Fruit fly (Drosophila melanogaster) whole organism, embryonic: ENCODE data around the gene CG3652.
A peak's percentile ranks its signal among the peaks of the same experiment; 100 is the strongest.

Experiments
- Asciz ChIP-seq: fragments of 200-800 bp; sonication (Bioruptor generic); optimal IDR thresholded peaks from 2 replicates; lab custom pipeline; 2017; ENCODE audit warnings: missing biosample characterization, mild to moderate bottlenecking, missing genetic modification characterization, missing genetic modification reagents
- Bteb2 ChIP-seq: fragments of 200-800 bp; sonication (Bioruptor generic); optimal IDR thresholded peaks from 2 replicates; lab custom pipeline; 2016; ENCODE audit warnings: missing biosample characterization, missing genetic modification characterization
- CG1024 ChIP-seq: fragments of 200-800 bp; sonication (Bioruptor generic); IDR thresholded peaks from 2 replicates; pipeline ENCODE4 v1.3.6; 2022; ENCODE audit warnings: missing biosample characterization, missing genetic modification characterization
- CG10431 ChIP-seq: fragments of 200-800 bp; sonication (Bioruptor generic); optimal IDR thresholded peaks from 3 replicates; lab custom pipeline; 2018; ENCODE audit warnings: missing biosample characterization, mild to moderate bottlenecking, missing genetic modification characterization
- CG10462 ChIP-seq: fragments of 200-800 bp; sonication (Bioruptor generic); optimal IDR thresholded peaks from 2 replicates; lab custom pipeline; 2016; ENCODE audit warnings: missing biosample characterization, missing genetic modification characterization
- CG10543 ChIP-seq: fragments of 200-800 bp; sonication (Bioruptor generic); optimal IDR thresholded peaks from 3 replicates; lab custom pipeline; 2017; ENCODE audit warnings: missing biosample characterization, mild to moderate bottlenecking, missing genetic modification characterization, moderate library complexity
- CG11093 ChIP-seq: fragments of 200-800 bp; sonication (Bioruptor generic); IDR thresholded peaks from 3 replicates; pipeline ENCODE4 v1.3.6; 2022; ENCODE audit warnings: missing biosample characterization, missing genetic modification characterization
- CG11247 ChIP-seq: fragments of 200-800 bp; sonication (Bioruptor generic); IDR thresholded peaks from 2 replicates; pipeline ENCODE4 v1.3.6; 2022; ENCODE audit warnings: missing biosample characterization, missing genetic modification characterization
- CG12744 ChIP-seq: fragments of 200-800 bp; sonication (Bioruptor generic); optimal IDR thresholded peaks from 2 replicates; lab custom pipeline; 2016; ENCODE audit warnings: missing biosample characterization, missing genetic modification characterization
- CG13894 ChIP-seq: fragments of 200-800 bp; sonication (Bioruptor generic); optimal IDR thresholded peaks from 3 replicates; lab custom pipeline; 2018; ENCODE audit warnings: missing biosample characterization, mild to moderate bottlenecking, missing genetic modification characterization, moderate library complexity
- CG17829 ChIP-seq: fragments of 200-800 bp; optimal IDR thresholded peaks from 2 replicates; lab custom pipeline; 2019; ENCODE audit warnings: missing biosample characterization, mild to moderate bottlenecking, missing genetic modification characterization, moderate library complexity
- CG2116 ChIP-seq: fragments of 200-800 bp; sonication (Bioruptor generic); optimal IDR thresholded peaks from 3 replicates; lab custom pipeline; 2018; ENCODE audit warnings: missing biosample characterization, mild to moderate bottlenecking, missing genetic modification characterization
- CG2129 ChIP-seq: fragments of 200-800 bp; sonication (Bioruptor generic); IDR thresholded peaks from 2 replicates; pipeline ENCODE4 v1.3.6; 2022; ENCODE audit warnings: missing biosample characterization, missing genetic modification characterization; ENCODE audit not compliant: partially characterized antibody
- CG2199 ChIP-seq: fragments of 200-800 bp; sonication (Bioruptor generic); IDR thresholded peaks from 3 replicates; pipeline ENCODE4 v1.3.6; 2022; ENCODE audit warnings: missing biosample characterization, missing genetic modification characterization
- CG32767 ChIP-seq: fragments of 200-800 bp; sonication (Bioruptor generic); IDR thresholded peaks from 2 replicates; pipeline ENCODE4 v1.3.6; 2022; ENCODE audit warnings: missing biosample characterization, missing genetic modification characterization
- CG7928 ChIP-seq: fragments of 200-800 bp; sonication (Bioruptor generic); optimal IDR thresholded peaks from 2 replicates; lab custom pipeline; 2017; ENCODE audit warnings: missing biosample characterization, mild to moderate bottlenecking, missing genetic modification characterization
- CG7963 ChIP-seq: fragments of 200-800 bp; sonication (Bioruptor generic); IDR thresholded peaks from 3 replicates; pipeline ENCODE4 v1.3.6; 2022; ENCODE audit warnings: missing biosample characterization, missing genetic modification characterization; ENCODE audit not compliant: partially characterized antibody
- CG8281 ChIP-seq: fragments of 200-800 bp; sonication (Bioruptor generic); optimal IDR thresholded peaks from 2 replicates; lab custom pipeline; 2018; ENCODE audit warnings: missing biosample characterization, mild to moderate bottlenecking, missing genetic modification characterization, moderate library complexity
- CG9437 ChIP-seq: fragments of 200-800 bp; sonication (Bioruptor generic); optimal IDR thresholded peaks from 2 replicates; lab custom pipeline; 2018; ENCODE audit warnings: missing biosample characterization, mild to moderate bottlenecking, missing genetic modification characterization
- CkIIα-i1 ChIP-seq: fragments of 200-800 bp; sonication (Bioruptor generic); IDR thresholded peaks from 2 replicates; pipeline ENCODE4 v1.3.6; 2022; ENCODE audit warnings: missing biosample characterization, missing genetic modification characterization
- Eip74EF ChIP-seq, 2 experiments: fragments of 200-800 bp in 1 of 2; fragments of >200 bp in 1 of 2; sonication (Bioruptor generic) in 1 of 2; optimal IDR thresholded peaks; 2 replicates each; lab custom pipeline; 2017 to 2019; ENCODE audit warnings: missing biosample characterization in 2 of 2, missing genetic modification characterization in 2 of 2, mild to moderate bottlenecking in 1 of 2, moderate library complexity in 1 of 2
- Fer2 ChIP-seq: fragments of 200-800 bp; sonication (Bioruptor generic); optimal IDR thresholded peaks from 2 replicates; lab custom pipeline; 2018; ENCODE audit warnings: missing biosample characterization, mild to moderate bottlenecking, missing genetic modification characterization, moderate library complexity
- Kr ChIP-seq: fragments of 200-800 bp; sonication (Bioruptor generic); optimal IDR thresholded peaks from 2 replicates; lab custom pipeline; 2017; ENCODE audit warnings: missing biosample characterization, mild to moderate bottlenecking, missing genetic modification characterization
- Lhr ChIP-seq: fragments of 200-800 bp; sonication (Bioruptor generic); optimal IDR thresholded peaks from 3 replicates; lab custom pipeline; 2017; ENCODE audit warnings: mild to moderate bottlenecking, missing biosample characterization, missing genetic modification reagents, missing genetic modification characterization
- Max ChIP-seq: fragments of 200-800 bp; sonication (Bioruptor generic); optimal IDR thresholded peaks from 2 replicates; lab custom pipeline; 2016; ENCODE audit warnings: missing biosample characterization, mild to moderate bottlenecking, missing genetic modification characterization
- Myb ChIP-seq: fragments of 200-800 bp; sonication (Bioruptor generic); optimal IDR thresholded peaks from 2 replicates; lab custom pipeline; 2016; ENCODE audit warnings: missing biosample characterization, missing genetic modification characterization
- NC2α ChIP-seq: fragments of 200-800 bp; sonication (Bioruptor generic); optimal IDR thresholded peaks from 2 replicates; lab custom pipeline; 2016; ENCODE audit warnings: missing biosample characterization, missing genetic modification characterization
- NK7.1 ChIP-seq: fragments of 200-800 bp; sonication (Bioruptor generic); optimal IDR thresholded peaks from 3 replicates; lab custom pipeline; 2016; ENCODE audit warnings: missing biosample characterization, missing genetic modification characterization
- Rfx ChIP-seq: fragments of 200-800 bp; sonication (Bioruptor generic); IDR thresholded peaks from 2 replicates; pipeline ENCODE4 v1.3.6; 2022; ENCODE audit warnings: missing biosample characterization, missing genetic modification characterization
- Sox102F ChIP-seq: fragments of 200-800 bp; sonication (Bioruptor generic); optimal IDR thresholded peaks from 2 replicates; lab custom pipeline; 2018; ENCODE audit warnings: missing biosample characterization, mild to moderate bottlenecking, missing genetic modification characterization, moderate library complexity
- Vsx1 ChIP-seq: fragments of 200-800 bp; sonication (Bioruptor generic); optimal IDR thresholded peaks from 2 replicates; lab custom pipeline; 2017; ENCODE audit warnings: missing biosample characterization, mild to moderate bottlenecking, missing genetic modification characterization, missing genetic modification reagents
- al ChIP-seq: fragments of 200-800 bp; sonication (Bioruptor generic); IDR thresholded peaks from 2 replicates; pipeline ENCODE4 v1.3.6; 2022; ENCODE audit warnings: missing biosample characterization, missing genetic modification characterization
- chif ChIP-seq, 2 experiments: fragments of 200-800 bp; sonication (Bioruptor generic); optimal IDR thresholded peaks; 3 replicates each; lab custom pipeline; 2016; ENCODE audit warnings: missing biosample characterization in 2 of 2, missing genetic modification characterization in 2 of 2
- dan ChIP-seq: fragments of 200-800 bp; sonication (Bioruptor generic); IDR thresholded peaks from 2 replicates; pipeline ENCODE4 v1.3.6; 2022; ENCODE audit warnings: missing biosample characterization, missing genetic modification characterization
- danr ChIP-seq: fragments of 200-800 bp; sonication (Bioruptor generic); IDR thresholded peaks from 2 replicates; pipeline ENCODE4 v1.3.6; 2022; ENCODE audit warnings: missing biosample characterization, missing genetic modification characterization
- dpn ChIP-seq, 2 experiments: fragments of 200-800 bp; sonication (Bioruptor generic); optimal IDR thresholded peaks; 3 replicates each; lab custom pipeline; 2016; ENCODE audit warnings: missing biosample characterization in 2 of 2, missing genetic modification characterization in 2 of 2
- emc ChIP-seq: fragments of 200-800 bp; sonication (Bioruptor generic); optimal IDR thresholded peaks from 2 replicates; lab custom pipeline; 2016; ENCODE audit warnings: missing biosample characterization, missing genetic modification characterization
- fru ChIP-seq: fragments of >200 bp; optimal IDR thresholded peaks from 2 replicates; lab custom pipeline; 2017
- fu2 ChIP-seq: fragments of 200-800 bp; sonication (Bioruptor generic); optimal IDR thresholded peaks from 2 replicates; lab custom pipeline; 2016; ENCODE audit warnings: missing biosample characterization, missing genetic modification characterization
- grau ChIP-seq: fragments of 200-800 bp; optimal IDR thresholded peaks from 3 replicates; lab custom pipeline; 2019; ENCODE audit warnings: missing biosample characterization, mild to moderate bottlenecking, missing genetic modification characterization, moderate library complexity
- hkb ChIP-seq, 2 experiments: fragments of 200-800 bp in 1 of 2; fragments of >200 bp in 1 of 2; sonication (Bioruptor generic) in 1 of 2; IDR thresholded peaks in 1 of 2; optimal IDR thresholded peaks in 1 of 2; 2 replicates each; pipeline versions ENCODE4 v1.3.6 to Lab custom; 2017 to 2022; ENCODE audit warnings: missing biosample characterization in 1 of 2, missing genetic modification characterization in 1 of 2
- maf-S ChIP-seq: fragments of 200-800 bp; sonication (Bioruptor generic); optimal IDR thresholded peaks from 2 replicates; lab custom pipeline; 2016; ENCODE audit warnings: missing biosample characterization, missing genetic modification characterization
- org-1 ChIP-seq: fragments of 200-800 bp; sonication (Bioruptor generic); optimal IDR thresholded peaks from 2 replicates; lab custom pipeline; 2017; ENCODE audit warnings: missing biosample characterization, missing genetic modification characterization
- peb ChIP-seq: fragments of 200-800 bp; sonication (Bioruptor generic); IDR thresholded peaks from 2 replicates; pipeline ENCODE4 v1.3.6; 2022; ENCODE audit warnings: missing biosample characterization, missing genetic modification characterization
- pfk ChIP-seq: fragments of 200-800 bp; sonication (Bioruptor generic); optimal IDR thresholded peaks from 2 replicates; lab custom pipeline; 2018; ENCODE audit warnings: missing biosample characterization, mild to moderate bottlenecking, missing genetic modification characterization, moderate library complexity
- sima ChIP-seq: fragments of 200-800 bp; sonication (Bioruptor generic); optimal IDR thresholded peaks from 2 replicates; lab custom pipeline; 2016; ENCODE audit warnings: missing biosample characterization, missing genetic modification characterization
- sr ChIP-seq: fragments of 200-800 bp; sonication (Bioruptor generic); IDR thresholded peaks from 3 replicates; pipeline ENCODE4 v1.3.6; 2022; ENCODE audit warnings: missing biosample characterization, missing genetic modification characterization
- tx ChIP-seq: fragments of 200-800 bp; sonication (Bioruptor generic); optimal IDR thresholded peaks from 2 replicates; lab custom pipeline; 2016; ENCODE audit warnings: missing biosample characterization, missing genetic modification characterization
- wdn ChIP-seq: fragments of 200-800 bp; sonication (Bioruptor generic); IDR thresholded peaks from 2 replicates; pipeline ENCODE4 v1.3.6; 2022; ENCODE audit warnings: missing biosample characterization, missing genetic modification characterization

Gene CG3652

DNA sequence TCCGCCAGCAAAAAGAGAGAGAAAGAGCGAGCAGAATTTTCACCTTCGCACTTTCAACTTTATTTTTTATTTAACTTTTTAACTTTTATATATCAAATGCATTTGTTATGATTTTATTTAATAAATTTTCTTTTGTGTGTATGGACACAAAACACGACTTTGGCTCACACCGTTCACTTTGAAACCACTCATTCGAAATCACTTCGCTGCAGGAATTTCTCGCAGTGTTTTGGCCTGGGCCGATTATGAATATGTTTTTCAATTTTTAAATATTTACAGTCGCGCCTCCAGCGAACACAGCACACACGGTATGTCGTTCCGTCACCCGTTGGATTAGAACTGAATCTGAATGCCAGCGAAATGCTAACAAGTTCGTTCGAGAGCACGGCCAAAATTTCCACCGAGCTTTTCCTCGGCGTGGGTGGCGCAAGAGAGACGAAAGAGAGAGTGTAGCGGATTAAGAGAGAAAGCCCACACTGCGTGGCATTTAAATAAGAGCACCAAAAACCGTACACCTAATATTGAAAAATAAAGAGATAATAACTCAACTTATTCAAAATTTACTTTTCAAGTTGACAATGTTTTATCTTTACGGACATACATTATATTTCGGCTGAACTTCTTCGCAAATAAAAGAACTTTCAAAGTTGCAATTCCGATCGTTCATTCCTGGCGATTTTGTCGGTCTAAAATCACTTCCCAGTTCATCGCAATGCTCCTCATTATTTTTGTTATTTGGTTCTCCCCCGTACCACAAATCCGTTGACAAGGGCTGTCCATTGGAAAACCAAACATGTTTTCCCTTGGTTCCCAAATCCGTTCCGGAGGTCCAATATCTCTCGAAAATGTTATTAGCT, 47.4 kb upstream of the CG3652 start, which contains the start of gene CG15431 (continued):
- no peak for TF ChIP-seq CG7928
- no peak for TF ChIP-seq peb (GFP tag; lab: Robert Waterston, UW)
- TF ChIP-seq Asciz (GFP tag; lab: Kevin White, UChicago): peak; percentile 44
- TF ChIP-seq pfk (GFP tag; lab: Kevin White, UChicago): no peak
- no peak for TF ChIP-seq fu2 (GFP tag; lab: Kevin White, UChicago)
- no peak for TF ChIP-seq Sox102F
- TF ChIP-seq CG10431 (GFP tag; lab: Kevin White, UChicago): no peak
- no peak for TF ChIP-seq dan (GFP tag; lab: Robert Waterston, UW)
- TF ChIP-seq CG32767 (GFP tag; lab: Robert Waterston, UW): peak; percentile 58
- TF ChIP-seq Bteb2 (GFP tag; lab: Kevin White, UChicago): peak; percentile 29
- TF ChIP-seq CG8281 (tag; lab: Kevin White, UChicago): no peak
- no peak for TF ChIP-seq Myb (GFP tag; lab: Kevin White, UChicago)
- TF ChIP-seq CG13894 (tag; lab: Kevin White, UChicago): peak; percentile 15
- TF ChIP-seq wdn (GFP tag; lab: Robert Waterston, UW): no peak
- TF ChIP-seq Kr (GFP tag; lab: Kevin White, UChicago): no peak
- peak; percentile 58 for TF ChIP-seq CG11247 (GFP tag; lab: Robert Waterston, UW)
- TF ChIP-seq CG2116: peak; percentile 13
- TF ChIP-seq Max (GFP tag; lab: Kevin White, UChicago): peak; percentile 53
- no peak for TF ChIP-seq CG2129 (GFP tag; lab: Robert Waterston, UW)
- no peak for TF ChIP-seq danr (GFP tag; lab: Robert Waterston, UW)
- no peak for TF ChIP-seq CG10462 (GFP tag; lab: Kevin White, UChicago)
- no peak for TF ChIP-seq maf-S (GFP tag; lab: Kevin White, UChicago)
- TF ChIP-seq grau: peak; percentile 61
- 0 out of 2 replicates have a peak, but pooled peaks have one; percentile 40 for TF ChIP-seq CG1024 (GFP tag; lab: Robert Waterston, UW)
- no peak for TF ChIP-seq Fer2 (tag; lab: Kevin White, UChicago)
- peak; percentile 25 for TF ChIP-seq CG12744 (GFP tag; lab: Kevin White, UChicago)
- no peak; the same call in 2 of the 3 replicates for TF ChIP-seq CG2199
- TF ChIP-seq fru: no peak
- no peak for TF ChIP-seq hkb (optimal IDR thresholded peaks at IDR 0.05; lab: Kevin White, UChicago)
- peak; percentile 67 for TF ChIP-seq hkb (GFP tag; IDR thresholded peaks at IDR 0.05; lab: Robert Waterston, UW)
- no peak for TF ChIP-seq org-1
- TF ChIP-seq CG17829: no peak
- TF ChIP-seq Lhr (GFP tag; lab: Kevin White, UChicago): no peak
- no peak for TF ChIP-seq sima (GFP tag; lab: Kevin White, UChicago)
- peak; percentile 73 for TF ChIP-seq Rfx (GFP tag; lab: Robert Waterston, UW)
- peak; percentile 94 for TF ChIP-seq sr (GFP tag; lab: Robert Waterston, UW)
- TF ChIP-seq al: 0 out of 2 replicates have a peak, but pooled peaks have one; percentile 37
- 0 out of 3 replicates have a peak, but pooled peaks have one; percentile 21 for TF ChIP-seq CG11093 (GFP tag; lab: Robert Waterston, UW)
- TF ChIP-seq CG10543: no peak
- TF ChIP-seq Eip74EF (GFP tag; optimal IDR thresholded peaks at IDR 0.05; lab: Kevin White, UChicago): peak in 1 of 2 experiments; percentile 53
- TF ChIP-seq CkIIα-i1: peak; percentile 65; the same call in 1 of the 2 replicates
- no peak for TF ChIP-seq tx (GFP tag; lab: Kevin White, UChicago)
- peak in 1 of 2 experiments; percentile 3 for TF ChIP-seq chif (GFP tag; optimal IDR thresholded peaks at IDR 0.05; lab: Kevin White, UChicago)
- TF ChIP-seq dpn (GFP tag; optimal IDR thresholded peaks at IDR 0.05; lab: Kevin White, UChicago): peak; percentile 47
- no peak for TF ChIP-seq CG9437 (GFP tag; lab: Kevin White, UChicago)
- TF ChIP-seq NK7.1 (GFP tag; lab: Kevin White, UChicago): no peak
- no peak for TF ChIP-seq Vsx1 (GFP tag; lab: Kevin White, UChicago)
- TF ChIP-seq emc (GFP tag; lab: Kevin White, UChicago): no peak
- no peak for TF ChIP-seq NC2α (GFP tag; lab: Kevin White, UChicago)
- TF ChIP-seq CG7963: no peak
